Fruit fly (Drosophila melanogaster): ENCODE measurements around the gene DppIII.

The DppIII gene

DNA sequence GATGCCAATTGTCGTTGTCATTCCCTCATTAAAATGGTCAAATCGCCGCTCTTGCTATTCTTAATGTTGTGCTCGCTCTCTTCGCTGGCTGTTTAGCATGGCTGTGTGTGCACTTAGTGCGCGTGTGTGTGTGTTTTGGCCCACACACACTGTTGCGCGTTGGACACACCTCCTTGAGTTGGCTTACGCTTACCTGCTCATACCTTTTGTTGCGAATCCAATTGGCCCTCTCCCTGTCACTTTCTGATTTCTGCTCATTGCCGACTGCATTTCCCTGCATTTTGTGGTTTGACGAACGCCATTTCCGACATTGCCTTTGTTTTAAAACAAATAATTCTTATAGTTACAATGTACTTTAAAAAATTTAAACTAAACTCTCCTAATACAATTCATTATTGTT, 9.2 kb upstream of the DppIII start:
- TF ChIP-seq Vsx2 (GFP tag; optimal IDR thresholded peaks at IDR 0.05; ENCODE audit: partially characterized antibody) (no peak), brk (GFP tag; optimal IDR thresholded peaks at IDR 0.05) (no peak), Mio (GFP tag; optimal IDR thresholded peaks at IDR 0.05) (no peak), tai (GFP tag; optimal IDR thresholded peaks at IDR 0.05) (no peak), HLH106 (tag; optimal IDR thresholded peaks at IDR 0.05) (no peak), rgr (GFP tag; optimal IDR thresholded peaks at IDR 0.05) (no peak), Myc (optimal IDR thresholded peaks at IDR 0.05) (no peak), Rel (GFP tag; optimal IDR thresholded peaks at IDR 0.05) (no peak), Rel (tag; optimal IDR thresholded peaks at IDR 0.05) (no peak), OdsH (GFP tag; optimal IDR thresholded peaks at IDR 0.05) (no peak)

DNA sequence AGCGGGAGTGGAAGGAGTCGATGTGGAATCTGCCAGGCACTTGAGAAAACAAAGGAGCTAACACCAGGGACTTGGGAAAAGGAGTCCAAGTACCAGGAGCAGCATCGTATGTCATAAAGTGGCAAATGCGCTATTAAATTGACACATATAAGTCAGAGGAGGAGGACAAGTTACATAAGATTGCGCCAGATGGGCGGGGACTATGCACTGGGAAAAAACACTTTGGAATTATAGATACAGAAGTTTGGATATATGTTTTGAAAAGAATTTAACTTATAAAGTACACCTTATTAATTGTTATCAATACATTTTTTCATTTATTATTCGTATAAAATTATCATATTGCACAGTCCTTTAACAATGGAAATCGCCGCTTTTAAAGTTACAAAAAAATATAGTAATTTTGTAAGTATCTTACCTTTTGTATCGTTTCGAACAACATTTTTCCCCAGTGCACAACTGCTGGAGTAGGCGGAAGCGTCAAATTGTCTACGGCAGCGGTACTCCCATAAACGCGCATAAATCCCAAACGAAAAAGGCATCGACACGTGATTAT, 8.1 kb upstream of the DppIII start:
- TF ChIP-seq Hr78 (GFP tag; optimal IDR thresholded peaks at IDR 0.05) (no peak), Vsx2 (GFP tag; optimal IDR thresholded peaks at IDR 0.05; ENCODE audit: partially characterized antibody) (no peak), Jra (GFP tag; optimal IDR thresholded peaks at IDR 0.05) (no peak), sage (GFP tag; optimal IDR thresholded peaks at IDR 0.05) (no peak), Hr83 (GFP tag; optimal IDR thresholded peaks at IDR 0.05; ENCODE audit: poor library complexity, severe bottlenecking) (no peak), N (GFP tag; optimal IDR thresholded peaks at IDR 0.05) (no peak), foxo (GFP tag; optimal IDR thresholded peaks at IDR 0.05) (no peak), Abd-B (GFP tag; optimal IDR thresholded peaks at IDR 0.05) (no peak), lola (GFP tag; optimal IDR thresholded peaks at IDR 0.05) (no peak)

DNA sequence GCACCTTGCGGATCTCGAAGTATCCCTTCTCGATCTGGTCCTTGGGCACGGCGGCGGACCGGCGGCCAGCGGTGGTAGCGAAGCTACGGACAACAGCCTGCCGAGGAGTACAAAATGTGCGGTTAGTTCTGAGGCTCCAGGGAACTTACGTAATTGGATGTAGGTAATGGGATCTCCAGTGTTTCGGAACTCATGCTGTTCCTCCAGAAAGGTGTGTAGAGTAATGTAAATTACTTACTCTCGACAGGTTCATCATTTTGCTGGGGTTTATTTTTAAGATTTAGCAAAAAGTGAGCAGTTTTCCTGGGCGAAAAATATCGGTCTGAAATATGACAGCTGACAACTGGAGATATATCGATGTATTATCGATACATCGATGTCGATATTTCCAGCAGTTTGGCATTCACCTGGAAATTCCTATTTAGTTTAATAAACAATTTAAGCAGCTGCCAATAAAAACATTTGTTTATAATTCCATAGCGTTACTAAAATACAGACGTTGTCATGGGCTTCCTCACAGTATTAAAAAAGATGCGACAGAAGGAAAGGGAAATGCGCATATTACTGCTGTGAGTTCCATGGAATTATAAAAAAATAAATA, 3.4 kb upstream of the DppIII start, which contains the start of the genes COX7A and Arl2:
Gene COX7A, minus strand, starts transcription at position 369 of the 601 bp plus-strand sequence.
Gene Arl2, plus strand, starts transcription at position 426 of the 601 bp plus-strand sequence.
- peak; percentile 26 for TF ChIP-seq rgr (GFP tag; optimal IDR thresholded peaks at IDR 0.05)
- no peak for TF ChIP-seq dmrt93B (GFP tag; optimal IDR thresholded peaks at IDR 0.05)
- TF ChIP-seq Mio (GFP tag; optimal IDR thresholded peaks at IDR 0.05) = no peak
- TF ChIP-seq Hr78 (GFP tag; optimal IDR thresholded peaks at IDR 0.05) = no peak
- no peak for TF ChIP-seq brk (GFP tag; optimal IDR thresholded peaks at IDR 0.05)
- TF ChIP-seq Rel (GFP tag; optimal IDR thresholded peaks at IDR 0.05) = no peak
- peak; percentile 7 for TF ChIP-seq Rel (tag; optimal IDR thresholded peaks at IDR 0.05)
- TF ChIP-seq br (GFP tag; optimal IDR thresholded peaks at IDR 0.05) = no peak
- no peak for TF ChIP-seq pan (optimal IDR thresholded peaks at IDR 0.05)
- peak; percentile 29 for TF ChIP-seq Hr83 (GFP tag; optimal IDR thresholded peaks at IDR 0.05; ENCODE audit: poor library complexity, severe bottlenecking)
- peak; percentile 26 for TF ChIP-seq CG9705 (GFP tag; optimal IDR thresholded peaks at IDR 0.05)
- TF ChIP-seq usp (GFP tag; optimal IDR thresholded peaks at IDR 0.05) = no peak
- no peak for TF ChIP-seq Dfd (GFP tag; optimal IDR thresholded peaks at IDR 0.05)

DNA sequence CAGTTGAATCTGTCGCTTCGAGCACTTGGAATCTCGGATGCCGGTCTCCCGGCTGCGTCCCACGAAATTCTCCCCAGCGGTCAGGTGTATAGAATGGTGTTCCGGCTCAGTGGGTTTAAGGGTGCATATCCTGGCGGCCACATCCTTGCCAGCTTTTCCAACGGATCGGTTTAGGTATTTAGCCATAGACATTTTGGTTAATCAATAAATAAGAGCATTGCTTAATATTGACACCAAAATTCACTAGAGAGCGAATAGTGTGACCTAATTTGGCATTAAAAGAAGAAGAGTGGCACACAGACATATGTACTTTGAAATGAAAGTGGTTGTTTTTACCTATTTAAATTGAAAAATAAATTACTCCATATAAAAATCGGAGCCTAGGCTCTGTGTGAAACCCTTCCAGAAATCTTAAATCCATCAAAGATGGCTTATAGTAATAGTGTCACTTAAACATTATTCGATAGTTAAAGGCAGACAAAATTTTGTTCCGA, 902 bp upstream of the DppIII start, which contains the start of the genes PNKP and COX7AL:
Gene PNKP, minus strand, starts transcription at position 266 of the 494 bp plus-strand sequence.
Gene COX7AL, plus strand, starts transcription at position 419 of the 494 bp plus-strand sequence.
- TF ChIP-seq lola (GFP tag; optimal IDR thresholded peaks at IDR 0.05) (no peak), rgr (GFP tag; optimal IDR thresholded peaks at IDR 0.05) (peak; percentile 59)

DNA sequence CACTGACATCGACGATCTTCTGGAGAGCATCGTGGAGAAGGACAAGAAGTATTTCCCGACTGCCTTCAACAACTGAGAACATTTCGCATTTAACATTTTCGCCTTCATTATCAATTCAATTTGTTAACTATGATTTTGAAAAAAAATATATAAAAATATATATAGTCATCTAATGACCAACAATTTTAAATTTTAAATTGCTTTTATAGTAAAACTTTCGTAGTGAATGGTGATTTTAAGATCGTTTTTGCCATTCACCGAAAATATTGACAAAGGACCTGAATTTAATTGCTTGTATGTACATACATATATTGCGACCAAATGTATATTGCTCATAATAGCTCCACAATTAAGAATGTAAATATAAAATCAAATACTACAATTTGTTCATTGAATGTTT, 3.1 kb downstream of the DppIII start, which contains the start of gene CG7352:
Gene CG7352, plus strand, starts transcription at position 301 of the 400 bp plus-strand sequence.
- TF ChIP-seq ey (GFP tag; optimal IDR thresholded peaks at IDR 0.05) (no peak), dsf (GFP tag; optimal IDR thresholded peaks at IDR 0.05; ENCODE audit: borderline replicate concordance) (no peak), OdsH (GFP tag; optimal IDR thresholded peaks at IDR 0.05) (no peak), Vsx2 (GFP tag; optimal IDR thresholded peaks at IDR 0.05; ENCODE audit: partially characterized antibody) (no peak), Dif (GFP tag; optimal IDR thresholded peaks at IDR 0.05; ENCODE audit: partially characterized antibody) (no peak), jim (GFP tag; optimal IDR thresholded peaks at IDR 0.05) (no peak), foxo (GFP tag; optimal IDR thresholded peaks at IDR 0.05) (no peak), HLH106 (tag; optimal IDR thresholded peaks at IDR 0.05) (no peak), Myc (optimal IDR thresholded peaks at IDR 0.05) (no peak), GATAd (GFP tag; optimal IDR thresholded peaks at IDR 0.05) (no peak), N (GFP tag; optimal IDR thresholded peaks at IDR 0.05) (no peak), h (GFP tag; optimal IDR thresholded peaks at IDR 0.05) (no peak), dl (GFP tag; optimal IDR thresholded peaks at IDR 0.05; ENCODE audit: insufficient read depth in 1 of 2, partially characterized antibody in 2 of 2) (no peak), Sp1 (GFP tag; optimal IDR thresholded peaks at IDR 0.05) (no peak), Jra (GFP tag; optimal IDR thresholded peaks at IDR 0.05) (no peak), tai (GFP tag; optimal IDR thresholded peaks at IDR 0.05) (no peak), Hr78 (GFP tag; optimal IDR thresholded peaks at IDR 0.05) (no peak), CG32264 (GFP tag; optimal IDR thresholded peaks at IDR 0.05) (no peak)

Data from whole organism, wandering third instar larva.